Fruit fly (Drosophila melanogaster) whole organism, pupa: ENCODE measurements around the gene CG4301.
A peak's percentile ranks its signal among the peaks of the same experiment; 100 is the strongest.

Experiments
- CG10348 ChIP-seq: fragments of 200-800 bp; sonication (Bioruptor generic); IDR thresholded peaks from 2 replicates; pipeline ENCODE4 v1.3.6; 2022; ENCODE audit warnings: missing biosample characterization, missing genetic modification characterization
- CG12605 ChIP-seq: fragments of 200-800 bp; sonication (Bioruptor generic); IDR thresholded peaks from 2 replicates; pipeline ENCODE4 v1.3.6; 2022; ENCODE audit warnings: missing biosample characterization, missing genetic modification characterization
- CG13204 ChIP-seq: fragments of 200-800 bp; sonication (Bioruptor generic); optimal IDR thresholded peaks from 2 replicates; lab custom pipeline; 2018; ENCODE audit warnings: missing biosample characterization, mild to moderate bottlenecking, missing genetic modification characterization, moderate library complexity
- CG14655 ChIP-seq: fragments of 200-800 bp; sonication (Bioruptor generic); optimal IDR thresholded peaks from 3 replicates; lab custom pipeline; 2017; ENCODE audit warnings: mild to moderate bottlenecking, missing biosample characterization, missing genetic modification reagents, missing genetic modification characterization
- CG15710 ChIP-seq: fragments of 200-800 bp; sonication (Bioruptor generic); optimal IDR thresholded peaks from 2 replicates; lab custom pipeline; 2018; ENCODE audit warnings: missing biosample characterization, mild to moderate bottlenecking, missing genetic modification characterization, moderate library complexity
- CG17806 ChIP-seq: fragments of 200-800 bp; sonication (Bioruptor generic); optimal IDR thresholded peaks from 2 replicates; lab custom pipeline; 2018; ENCODE audit warnings: missing biosample characterization, mild to moderate bottlenecking, missing genetic modification characterization, moderate library complexity
- CG32121 ChIP-seq: fragments of 200-800 bp; sonication (Bioruptor generic); IDR thresholded peaks from 2 replicates; pipeline ENCODE4 v1.3.6; 2022; ENCODE audit warnings: missing biosample characterization, missing genetic modification characterization
- CG34367 ChIP-seq: fragments of 200-800 bp; sonication (Bioruptor generic); optimal IDR thresholded peaks from 2 replicates; lab custom pipeline; 2018; ENCODE audit warnings: missing biosample characterization, mild to moderate bottlenecking, missing genetic modification characterization
- CG4496 ChIP-seq: fragments of 200-800 bp; sonication (Bioruptor generic); IDR thresholded peaks from 3 replicates; pipeline ENCODE4 v1.3.6; 2022; ENCODE audit warnings: missing biosample characterization, missing genetic modification characterization
- CG8159 ChIP-seq: fragments of 200-800 bp; sonication (Bioruptor generic); optimal IDR thresholded peaks from 3 replicates; lab custom pipeline; 2018; ENCODE audit warnings: missing biosample characterization, mild to moderate bottlenecking, missing genetic modification characterization, moderate library complexity
- CG8301 ChIP-seq: fragments of 200-800 bp; sonication (Bioruptor generic); optimal IDR thresholded peaks from 2 replicates; lab custom pipeline; 2018; ENCODE audit warnings: missing biosample characterization, mild to moderate bottlenecking, missing genetic modification characterization
- CG9948 ChIP-seq: fragments of 200-800 bp; sonication (Bioruptor generic); optimal IDR thresholded peaks from 2 replicates; lab custom pipeline; 2018; ENCODE audit warnings: missing biosample characterization, mild to moderate bottlenecking, missing genetic modification characterization, moderate library complexity
- D1 ChIP-seq: fragments of 200-800 bp; sonication (Bioruptor generic); optimal IDR thresholded peaks from 2 replicates; lab custom pipeline; 2018; ENCODE audit warnings: missing biosample characterization, mild to moderate bottlenecking, missing genetic modification characterization, moderate library complexity
- EcR ChIP-seq: fragments of 200-800 bp; sonication (Bioruptor generic); optimal IDR thresholded peaks from 3 replicates; lab custom pipeline; 2019; ENCODE audit warnings: missing biosample characterization, missing genetic modification characterization, mild to moderate bottlenecking, moderate library complexity, missing genetic modification reagents
- Ets98B ChIP-seq: fragments of 200-800 bp; sonication (Bioruptor generic); IDR thresholded peaks from 2 replicates; pipeline ENCODE4 v1.3.6; 2022; ENCODE audit warnings: missing biosample characterization, missing genetic modification characterization
- Pif1A ChIP-seq: fragments of 200-800 bp; sonication (Bioruptor generic); optimal IDR thresholded peaks from 3 replicates; lab custom pipeline; 2016; ENCODE audit warnings: missing biosample characterization, missing genetic modification characterization
- Pif1B ChIP-seq: fragments of 200-800 bp; sonication (Bioruptor generic); optimal IDR thresholded peaks from 3 replicates; lab custom pipeline; 2016; ENCODE audit warnings: missing biosample characterization, missing genetic modification characterization
- Snoo ChIP-seq: fragments of 200-800 bp; sonication (Bioruptor generic); optimal IDR thresholded peaks from 3 replicates; lab custom pipeline; 2017; ENCODE audit warnings: missing biosample characterization, mild to moderate bottlenecking, missing genetic modification characterization, inconsistent platforms
- fd96Ca ChIP-seq: fragments of 200-800 bp; sonication (Bioruptor generic); IDR thresholded peaks from 3 replicates; pipeline ENCODE4 v1.3.6; 2022; ENCODE audit warnings: missing biosample characterization, missing genetic modification characterization
- gl ChIP-seq: fragments of 200-800 bp; sonication (Bioruptor generic); optimal IDR thresholded peaks from 2 replicates; lab custom pipeline; 2018; ENCODE audit warnings: missing biosample characterization, mild to moderate bottlenecking, missing genetic modification characterization
- rn ChIP-seq: fragments of 200-800 bp; sonication (Bioruptor generic); IDR thresholded peaks from 2 replicates; pipeline ENCODE4 v1.3.6; 2022; ENCODE audit warnings: missing biosample characterization, missing genetic modification characterization

Gene CG4301

DNA sequence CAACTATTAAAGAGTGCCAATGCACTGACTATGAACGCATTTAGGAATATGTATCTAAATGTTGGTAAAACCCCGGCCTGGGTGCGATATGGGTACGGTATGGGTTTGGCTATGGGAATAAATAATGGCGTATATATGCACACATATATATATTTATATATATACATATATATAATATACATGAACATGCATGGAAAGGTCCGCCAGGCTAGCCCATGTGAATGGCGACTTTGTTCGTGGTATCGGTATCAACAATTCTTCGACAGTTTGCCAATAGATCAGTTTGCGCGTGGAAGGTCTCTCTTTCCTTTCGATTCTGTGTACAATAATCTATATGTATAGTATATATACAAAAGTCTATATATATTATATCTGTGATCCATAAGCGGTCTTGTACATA, at the start of gene CG4301:
TSS of gene CG4301 (plus strand) at position 301 of the 400 bp plus-strand sequence.
- no peak for TF ChIP-seq CG10348 (GFP tag; lab: Robert Waterston, UW)
- no peak for TF ChIP-seq CG4496 (GFP tag; lab: Robert Waterston, UW)
- TF ChIP-seq CG14655: no peak

DNA sequence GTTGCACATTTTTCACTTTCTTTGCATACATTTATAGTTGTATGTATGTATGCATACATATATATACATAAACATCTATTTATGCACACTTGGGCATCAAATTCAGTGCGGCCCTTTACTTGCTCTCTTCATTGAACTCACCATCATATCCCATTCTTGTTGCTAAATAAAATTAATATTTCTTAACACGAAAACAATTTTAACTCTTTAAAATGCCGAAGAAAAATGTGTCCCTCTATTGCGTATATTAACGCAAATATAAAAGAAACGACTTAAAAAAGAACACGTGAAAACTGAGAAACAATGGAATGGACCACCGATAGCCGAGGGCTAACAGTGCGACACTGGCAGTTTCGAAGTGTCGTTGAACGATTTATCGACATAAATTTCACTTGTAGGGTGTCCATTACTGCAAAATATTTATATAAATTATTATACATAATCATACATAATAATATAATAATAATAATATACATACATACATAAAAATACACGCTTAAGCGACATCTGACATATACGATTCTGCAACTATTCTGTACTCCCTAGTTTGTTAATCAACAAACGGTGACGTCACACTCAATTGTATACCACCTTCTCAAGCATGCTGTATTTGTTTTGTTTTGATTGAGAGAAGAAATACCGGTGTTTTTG, 46.5 kb upstream of the CG4301 start, which contains the start of the genes U2af50 and PIG-Q:
TSS of gene U2af50 (minus strand) at position 370 of the 651 bp plus-strand sequence.
TSS of gene PIG-Q (plus strand) at position 474 of the 651 bp plus-strand sequence.
- TF ChIP-seq CG8159 (tag; lab: Kevin White, UChicago): peak; percentile 93
- peak; percentile 84 for TF ChIP-seq CG8301 (tag; lab: Kevin White, UChicago)
- no peak for TF ChIP-seq fd96Ca (GFP tag; lab: Robert Waterston, UW)
- TF ChIP-seq CG14655: no peak
- TF ChIP-seq rn (GFP tag; lab: Robert Waterston, UW): no peak; the same call in 1 of the 2 replicates
- no peak for TF ChIP-seq D1 (tag; lab: Kevin White, UChicago)
- TF ChIP-seq CG15710 (tag; lab: Kevin White, UChicago): peak; percentile 90
- TF ChIP-seq Snoo: peak; percentile 86
- no peak; the same call in 1 of the 2 replicates for TF ChIP-seq CG10348 (GFP tag; lab: Robert Waterston, UW)
- TF ChIP-seq CG32121 (GFP tag; lab: Robert Waterston, UW): peak; percentile 91
- peak; percentile 86 for TF ChIP-seq EcR (GFP tag; lab: Kevin White, UChicago)
- TF ChIP-seq Pif1A (GFP tag; lab: Kevin White, UChicago): no peak
- TF ChIP-seq CG34367 (tag; lab: Kevin White, UChicago): peak; percentile 87
- peak; percentile 73 for TF ChIP-seq gl
- TF ChIP-seq CG9948 (tag; lab: Kevin White, UChicago): peak; percentile 91
- TF ChIP-seq CG13204 (GFP tag; lab: Kevin White, UChicago): no peak
- peak; percentile 84 for TF ChIP-seq Pif1B
- peak; percentile 93 for TF ChIP-seq CG4496 (GFP tag; lab: Robert Waterston, UW)
- peak; percentile 91 for TF ChIP-seq CG17806
- peak; percentile 87; the same call in 1 of the 2 replicates for TF ChIP-seq Ets98B (GFP tag; lab: Robert Waterston, UW)
- peak; percentile 87 for TF ChIP-seq CG12605

DNA sequence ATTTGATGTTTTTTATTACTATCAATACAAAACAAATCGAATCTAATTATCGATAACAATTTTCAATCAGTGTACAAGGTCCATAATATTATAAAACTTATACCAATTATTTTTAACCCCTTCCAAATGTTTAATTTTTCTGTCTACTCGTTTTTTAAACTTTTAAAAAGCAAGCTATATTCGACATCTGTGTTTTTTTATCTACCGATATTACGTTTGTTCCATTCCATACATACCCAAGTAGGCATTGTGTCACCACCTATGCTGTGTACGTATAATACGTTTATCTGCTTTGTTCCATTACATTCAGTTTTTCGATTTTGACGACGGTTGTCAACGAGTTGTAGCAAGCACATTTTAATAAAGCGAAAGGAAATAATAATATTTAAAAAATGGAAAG, 44.0 kb upstream of the CG4301 start, which contains the start of gene nonA:
TSS of gene nonA (plus strand) at position 264 of the 400 bp plus-strand sequence.
- TF ChIP-seq CG4496 (GFP tag; lab: Robert Waterston, UW): no peak
- TF ChIP-seq Pif1A (GFP tag; lab: Kevin White, UChicago): peak; percentile 3
- no peak for TF ChIP-seq CG8159 (tag; lab: Kevin White, UChicago)
- peak; percentile 20 for TF ChIP-seq Pif1B

DNA sequence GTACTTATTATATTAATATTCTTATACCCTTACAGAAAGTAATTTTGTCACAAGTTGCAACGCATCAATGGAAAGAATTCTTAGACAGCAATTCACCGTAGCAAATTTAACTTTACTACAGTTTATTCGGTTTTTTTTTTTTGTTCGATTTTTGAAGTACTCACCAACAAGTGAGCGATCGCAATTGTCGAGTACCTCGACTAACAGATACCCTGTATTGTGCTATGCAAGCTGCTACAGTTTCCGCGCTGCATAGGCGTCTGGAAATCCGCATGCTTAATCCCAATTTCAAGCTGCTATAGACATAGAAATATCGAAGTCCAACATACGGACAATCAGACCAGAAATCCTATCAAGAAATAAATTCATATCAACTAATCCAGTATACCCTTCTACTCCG, 36.7 kb upstream of the CG4301 start:
- TF ChIP-seq CG10348 (GFP tag; lab: Robert Waterston, UW) (no peak), CG8159 (tag; lab: Kevin White, UChicago) (no peak), CG34367 (tag; lab: Kevin White, UChicago) (no peak), Ets98B (GFP tag; lab: Robert Waterston, UW) (no peak), CG9948 (tag; lab: Kevin White, UChicago) (no peak), CG13204 (GFP tag; lab: Kevin White, UChicago) (no peak), CG4496 (GFP tag; lab: Robert Waterston, UW) (no peak), CG14655 (no peak), CG12605 (no peak), gl (no peak)

DNA sequence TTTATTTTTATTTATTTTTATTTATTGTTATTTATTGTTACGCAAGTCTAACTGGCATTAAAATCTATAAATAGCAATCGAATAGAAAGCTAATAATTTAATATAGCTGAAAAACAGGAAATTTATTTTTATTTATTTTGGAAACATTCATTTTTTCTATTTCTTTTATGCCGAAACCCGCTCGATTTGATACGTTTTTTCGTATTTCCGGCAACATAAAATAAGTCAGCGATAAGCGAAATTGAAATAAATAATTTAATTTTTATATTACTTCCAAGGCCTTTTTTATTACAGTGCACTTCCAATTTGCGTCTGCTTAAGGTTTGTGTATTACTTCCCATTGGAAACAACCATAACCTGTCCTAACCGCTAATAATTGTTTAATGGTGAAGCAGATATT, 33.4 kb upstream of the CG4301 start:
- TF ChIP-seq CG34367 (tag; lab: Kevin White, UChicago) (no peak), Pif1B (peak; percentile 14), D1 (tag; lab: Kevin White, UChicago) (peak; percentile 51), CG17806 (peak; percentile 28)

DNA sequence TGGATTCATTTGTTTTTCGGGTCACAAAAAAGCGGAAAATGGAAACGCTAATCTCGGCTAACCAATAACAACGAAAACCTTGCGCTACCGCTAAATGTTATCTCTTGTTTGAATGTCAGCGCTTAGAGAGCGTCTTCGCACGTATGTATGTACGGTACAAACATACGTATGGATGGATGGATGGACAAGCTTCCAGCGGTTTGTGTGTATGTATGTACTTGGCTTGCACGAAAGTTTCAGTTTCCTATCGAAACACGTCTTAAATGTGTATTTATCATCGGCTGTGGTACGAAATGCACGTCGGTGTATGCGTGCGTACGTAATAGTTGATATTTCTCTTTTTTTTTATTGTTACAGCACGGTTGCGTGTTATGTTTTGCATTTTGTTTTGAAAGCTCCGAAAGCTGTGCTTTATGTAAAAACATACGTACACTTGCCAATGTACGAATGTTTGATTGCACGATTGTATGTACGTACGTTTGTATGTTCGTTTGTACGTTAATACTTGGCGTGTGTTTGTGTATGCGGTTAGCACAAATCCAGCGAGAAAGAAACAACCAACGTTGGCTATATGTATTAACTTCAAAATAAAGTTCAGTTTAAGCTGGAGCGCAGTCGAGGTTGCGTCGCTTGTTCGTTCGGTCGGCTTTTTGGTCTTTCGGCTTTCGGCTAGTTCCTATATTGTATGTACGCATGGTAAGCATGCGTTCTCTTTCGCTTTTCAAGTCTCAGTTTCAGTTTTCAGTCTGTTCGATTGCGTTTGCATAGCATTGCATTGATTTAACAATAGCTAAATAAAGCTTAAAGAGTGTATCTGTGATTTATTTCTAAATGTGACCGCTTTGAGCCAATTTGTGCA, 32.6 kb upstream of the CG4301 start, which contains the start of gene Fur2:
TSS of gene Fur2 (plus strand) at position 595 of the 859 bp plus-strand sequence.
- TF ChIP-seq CG12605 (peak; percentile 73), D1 (tag; lab: Kevin White, UChicago) (no peak), gl (peak; percentile 54)

DNA sequence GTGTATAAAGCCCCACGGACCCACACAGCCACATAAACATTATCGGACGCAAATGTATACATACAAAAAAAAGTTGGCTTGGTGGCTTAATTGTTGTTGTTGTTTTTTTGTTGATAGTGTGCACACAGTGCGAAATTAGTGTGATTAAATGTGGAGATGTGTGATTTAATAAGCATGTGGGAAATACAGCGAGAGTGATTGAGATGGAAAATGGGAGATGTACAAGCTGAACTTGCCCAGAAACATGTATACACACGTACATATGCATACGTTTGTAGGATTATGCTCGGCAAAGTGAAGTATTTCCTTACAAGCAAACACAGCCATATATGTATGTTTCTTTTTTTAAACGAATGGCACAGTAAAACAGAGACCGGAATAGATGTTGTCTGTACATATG, 31.8 kb upstream of the CG4301 start:
- no peak for TF ChIP-seq Snoo
- peak; percentile 39 for TF ChIP-seq CG34367 (tag; lab: Kevin White, UChicago)
- peak; percentile 24 for TF ChIP-seq CG15710 (tag; lab: Kevin White, UChicago)
- TF ChIP-seq CG32121 (GFP tag; lab: Robert Waterston, UW): peak; percentile 37; the same call in 1 of the 2 replicates
- TF ChIP-seq EcR (GFP tag; lab: Kevin White, UChicago): no peak
- peak; percentile 3 for TF ChIP-seq CG9948 (tag; lab: Kevin White, UChicago)
- TF ChIP-seq CG4496 (GFP tag; lab: Robert Waterston, UW): peak; percentile 71; the same call in 2 of the 3 replicates
- TF ChIP-seq Ets98B (GFP tag; lab: Robert Waterston, UW): peak; percentile 75
- peak; percentile 39 for TF ChIP-seq Pif1B
- peak; percentile 67 for TF ChIP-seq CG12605
- TF ChIP-seq CG17806: peak; percentile 25
- no peak for TF ChIP-seq CG14655
- TF ChIP-seq gl: no peak
- no peak for TF ChIP-seq fd96Ca (GFP tag; lab: Robert Waterston, UW)
- TF ChIP-seq rn (GFP tag; lab: Robert Waterston, UW): no peak
